Worm (Caenorhabditis elegans) whole organism, L1 larva: ENCODE data around the gene F32D8.11.

Source experiments
- C34B4.2 ChIP-seq: sonication (generic microtip); optimal IDR thresholded peaks from 2 replicates; lab custom pipeline; 2017; ENCODE audit warnings: mild to moderate bottlenecking, missing genetic modification characterization, missing compliant biosample characterization
- F16B12.6 ChIP-seq: fragments of 150-350 bp; optimal IDR thresholded peaks from 2 replicates; lab custom pipeline; 2014; ENCODE audit warnings: missing biosample characterization, missing genetic modification characterization
- Y116A8C.19 ChIP-seq: sonication (generic microtip); optimal IDR thresholded peaks from 2 replicates; lab custom pipeline; 2016; ENCODE audit warnings: missing compliant biosample characterization, missing genetic modification characterization, borderline replicate concordance
- alr-1 ChIP-seq: fragments of 200-800 bp; sonication (Bioruptor generic); optimal IDR thresholded peaks from 2 replicates; lab custom pipeline; 2018; ENCODE audit warnings: borderline replicate concordance, mild to moderate bottlenecking, missing genetic modification characterization, missing compliant biosample characterization
- aly-2 ChIP-seq: fragments of 150-350 bp; optimal IDR thresholded peaks from 2 replicates; lab custom pipeline; 2014; ENCODE audit warnings: missing biosample characterization, missing genetic modification characterization
- ama-1 ChIP-seq: fragments of 150-350 bp; optimal IDR thresholded peaks from 2 replicates; lab custom pipeline; 2014
- ceh-63 ChIP-seq: fragments of 200-800 bp; sonication (Bioruptor generic); optimal IDR thresholded peaks from 2 replicates; lab custom pipeline; 2018; ENCODE audit warnings: mild to moderate bottlenecking, missing genetic modification characterization, missing compliant biosample characterization
- ceh-8 ChIP-seq: fragments of 200-800 bp; sonication (Bioruptor generic); optimal IDR thresholded peaks from 2 replicates; lab custom pipeline; 2018; ENCODE audit warnings: mild to moderate bottlenecking, missing genetic modification characterization, moderate library complexity, missing compliant biosample characterization
- ceh-82 ChIP-seq, 3 experiments: fragments of 150-350 bp in 1 of 3; sonication (generic microtip) in 2 of 3; optimal IDR thresholded peaks; 2 replicates each; lab custom pipeline; 2014 to 2017; ENCODE audit warnings: missing biosample characterization in 3 of 3, missing genetic modification characterization in 3 of 3
- ces-1 ChIP-seq: fragments of 150-350 bp; optimal IDR thresholded peaks from 2 replicates; lab custom pipeline; 2014; ENCODE audit warnings: missing biosample characterization, missing genetic modification reagents, missing genetic modification characterization
- dsc-1 ChIP-seq: sonication (generic microtip); optimal IDR thresholded peaks from 2 replicates; lab custom pipeline; 2016; ENCODE audit warnings: mild to moderate bottlenecking, missing genetic modification characterization, missing compliant biosample characterization
- egl-13 ChIP-seq: sonication (generic microtip); optimal IDR thresholded peaks from 2 replicates; lab custom pipeline; 2016; ENCODE audit warnings: missing genotype, missing genetic modification reagents, missing genetic modification characterization, missing compliant biosample characterization
- egl-27 ChIP-seq, 2 experiments: fragments of 150-350 bp in 1 of 2; sonication (generic microtip); optimal IDR thresholded peaks; 3 replicates each; lab custom pipeline; 2017 to 2018; ENCODE audit warnings: missing biosample characterization in 2 of 2, missing genetic modification characterization in 2 of 2, missing genetic modification reagents in 2 of 2
- elt-3 ChIP-seq, 6 experiments: fragments of 150-350 bp in 1 of 6; sonication (generic microtip); optimal IDR thresholded peaks; 2 replicates each; lab custom pipeline; 2017 to 2018; ENCODE audit warnings: missing biosample characterization in 6 of 6, missing genetic modification characterization in 6 of 6, inconsistent platforms in 1 of 6
- fkh-10 ChIP-seq: sonication (generic microtip); optimal IDR thresholded peaks from 2 replicates; lab custom pipeline; 2017; ENCODE audit warnings: missing biosample characterization, missing genetic modification reagents, missing genetic modification characterization
- fkh-4 ChIP-seq: sonication (generic microtip); optimal IDR thresholded peaks from 2 replicates; lab custom pipeline; 2016; ENCODE audit warnings: missing compliant biosample characterization, missing genetic modification characterization, borderline replicate concordance
- fkh-8 ChIP-seq: sonication (generic microtip); optimal IDR thresholded peaks from 2 replicates; lab custom pipeline; 2016; ENCODE audit warnings: mild to moderate bottlenecking, missing genetic modification characterization, missing compliant biosample characterization
- fos-1 ChIP-seq: fragments of 150-350 bp; optimal IDR thresholded peaks from 2 replicates; lab custom pipeline; 2014; ENCODE audit warnings: missing biosample characterization, missing genetic modification characterization
- grh-1 ChIP-seq: fragments of 200-800 bp; sonication (Bioruptor generic); IDR thresholded peaks from 2 replicates; pipeline ENCODE4 v1.3.6; 2022; ENCODE audit warnings: missing genetic modification reagents, missing genetic modification characterization, missing compliant biosample characterization
- hlh-17 ChIP-seq: fragments of 200-800 bp; sonication (Bioruptor generic); optimal IDR thresholded peaks from 2 replicates; lab custom pipeline; 2018; ENCODE audit warnings: missing genetic modification characterization, mild to moderate bottlenecking, missing compliant biosample characterization, moderate library complexity, borderline replicate concordance
- hpl-2 ChIP-seq: fragments of 150-350 bp; optimal IDR thresholded peaks from 2 replicates; lab custom pipeline; 2014; ENCODE audit warnings: missing biosample characterization, missing genetic modification reagents, missing genetic modification characterization
- isw-1 ChIP-seq: fragments of 200-800 bp; sonication (Bioruptor generic); IDR thresholded peaks from 2 replicates; pipeline ENCODE4 v1.3.6; 2022; ENCODE audit warnings: missing genetic modification characterization, missing compliant biosample characterization
- jun-1 ChIP-seq: fragments of 150-350 bp; optimal IDR thresholded peaks from 2 replicates; lab custom pipeline; 2014; ENCODE audit warnings: missing biosample characterization, missing genetic modification reagents, missing genetic modification characterization
- lin-13 ChIP-seq: fragments of 150-350 bp; optimal IDR thresholded peaks from 2 replicates; lab custom pipeline; 2014; ENCODE audit warnings: missing biosample characterization, missing genetic modification reagents, missing genetic modification characterization
- lin-14 ChIP-seq: fragments of 200-800 bp; sonication (Bioruptor generic); optimal IDR thresholded peaks from 2 replicates; lab custom pipeline; 2018; ENCODE audit warnings: mild to moderate bottlenecking, missing genetic modification characterization, moderate library complexity, missing compliant biosample characterization
- lin-35 ChIP-seq, 2 experiments: fragments of 150-350 bp; optimal IDR thresholded peaks; 2 replicates each; lab custom pipeline; 2014; ENCODE audit warnings: missing biosample characterization in 2 of 2, missing genetic modification characterization in 2 of 2, missing genetic modification reagents in 2 of 2
- lin-39 ChIP-seq: fragments of 150-350 bp; optimal IDR thresholded peaks from 2 replicates; lab custom pipeline; 2014; ENCODE audit warnings: missing biosample characterization, missing genetic modification reagents, missing genetic modification characterization
- mep-1 ChIP-seq: fragments of 150-350 bp; optimal IDR thresholded peaks from 2 replicates; lab custom pipeline; 2014; ENCODE audit warnings: missing biosample characterization, missing genetic modification characterization
- nhr-11 ChIP-seq: fragments of 150-350 bp; optimal IDR thresholded peaks from 2 replicates; lab custom pipeline; 2014; ENCODE audit warnings: missing biosample characterization, missing genetic modification characterization
- nhr-19 ChIP-seq: fragments of 200-800 bp; sonication (Bioruptor generic); conservative IDR thresholded peaks from 2 replicates; pipeline ENCODE4 v1.3.6; 2022; ENCODE audit warnings: missing genetic modification characterization, missing compliant biosample characterization
- nhr-20 ChIP-seq: sonication (generic microtip); optimal IDR thresholded peaks from 2 replicates; lab custom pipeline; 2016; ENCODE audit warnings: mild to moderate bottlenecking, missing genetic modification characterization, missing compliant biosample characterization
- nhr-28 ChIP-seq: fragments of 150-350 bp; optimal IDR thresholded peaks from 2 replicates; lab custom pipeline; 2014; ENCODE audit warnings: missing biosample characterization, missing genetic modification characterization
- nhr-47 ChIP-seq: sonication (generic microtip); optimal IDR thresholded peaks from 2 replicates; lab custom pipeline; 2016; ENCODE audit warnings: mild to moderate bottlenecking, missing genetic modification characterization, moderate library complexity, missing compliant biosample characterization
- nhr-71 ChIP-seq: sonication (generic microtip); optimal IDR thresholded peaks from 2 replicates; lab custom pipeline; 2016; ENCODE audit warnings: mild to moderate bottlenecking, missing genetic modification characterization, moderate library complexity, missing compliant biosample characterization
- nhr-85 ChIP-seq: sonication (generic microtip); peaks from one replicate; lab custom pipeline; 2016; ENCODE audit warnings: missing genetic modification characterization, inconsistent platforms, missing compliant biosample characterization
- nhr-90 ChIP-seq: sonication (generic microtip); optimal IDR thresholded peaks from 2 replicates; lab custom pipeline; 2016; ENCODE audit warnings: mild to moderate bottlenecking, missing genetic modification characterization, missing compliant biosample characterization; ENCODE audit not compliant: poor library complexity
- pag-3 ChIP-seq: sonication (generic microtip); optimal IDR thresholded peaks from 2 replicates; lab custom pipeline; 2017; ENCODE audit warnings: missing genetic modification characterization, mild to moderate bottlenecking, missing compliant biosample characterization, antibody characterized with exemption, borderline replicate concordance; ENCODE audit not compliant: insufficient read depth
- pqm-1 ChIP-seq: sonication (generic microtip); optimal IDR thresholded peaks from 3 replicates; lab custom pipeline; 2017; ENCODE audit warnings: missing biosample characterization, missing genetic modification characterization
- rnt-1 ChIP-seq: sonication (generic microtip); optimal IDR thresholded peaks from 2 replicates; lab custom pipeline; 2016; ENCODE audit warnings: mild to moderate bottlenecking, missing genetic modification characterization, moderate library complexity, missing compliant biosample characterization
- snpc-4 ChIP-seq: fragments of 150-350 bp; optimal IDR thresholded peaks from 2 replicates; lab custom pipeline; 2014; ENCODE audit warnings: missing biosample characterization, missing genetic modification characterization
- snu-23 ChIP-seq: sonication (generic microtip); optimal IDR thresholded peaks from 2 replicates; lab custom pipeline; 2016; ENCODE audit warnings: missing genetic modification characterization, missing compliant biosample characterization
- swsn-7 ChIP-seq: sonication (generic microtip); optimal IDR thresholded peaks from 2 replicates; lab custom pipeline; 2016; ENCODE audit warnings: missing genetic modification characterization, missing compliant biosample characterization
- unc-30 ChIP-seq: sonication (generic microtip); optimal IDR thresholded peaks from 2 replicates; lab custom pipeline; 2017; ENCODE audit warnings: missing biosample characterization, missing genetic modification characterization
- unc-62 ChIP-seq: fragments of 150-350 bp; optimal IDR thresholded peaks from 2 replicates; lab custom pipeline; 2014; ENCODE audit warnings: missing biosample characterization, missing genetic modification reagents, missing genetic modification characterization
- unc-86 ChIP-seq: sonication (generic microtip); optimal IDR thresholded peaks from 2 replicates; lab custom pipeline; 2016; ENCODE audit warnings: missing genetic modification characterization, missing compliant biosample characterization
- vab-15 ChIP-seq: sonication (generic microtip); optimal IDR thresholded peaks from 2 replicates; lab custom pipeline; 2017; ENCODE audit warnings: missing genotype, mild to moderate bottlenecking, missing genetic modification characterization, missing compliant biosample characterization
- zip-4 ChIP-seq: fragments of 200-800 bp; sonication (Bioruptor generic); optimal IDR thresholded peaks from 2 replicates; lab custom pipeline; 2018; ENCODE audit warnings: mild to moderate bottlenecking, missing genetic modification characterization, moderate library complexity, missing compliant biosample characterization
- ztf-11 ChIP-seq, 2 experiments: sonication (generic microtip); optimal IDR thresholded peaks; 2 replicates each; lab custom pipeline; 2016 to 2017; ENCODE audit warnings: missing genetic modification characterization in 2 of 2, missing biosample characterization in 1 of 2, missing compliant biosample characterization in 1 of 2
- ztf-4 ChIP-seq: fragments of 150-350 bp; optimal IDR thresholded peaks from 2 replicates; lab custom pipeline; 2014; ENCODE audit warnings: missing biosample characterization, missing genetic modification characterization

Gene F32D8.11

DNA sequence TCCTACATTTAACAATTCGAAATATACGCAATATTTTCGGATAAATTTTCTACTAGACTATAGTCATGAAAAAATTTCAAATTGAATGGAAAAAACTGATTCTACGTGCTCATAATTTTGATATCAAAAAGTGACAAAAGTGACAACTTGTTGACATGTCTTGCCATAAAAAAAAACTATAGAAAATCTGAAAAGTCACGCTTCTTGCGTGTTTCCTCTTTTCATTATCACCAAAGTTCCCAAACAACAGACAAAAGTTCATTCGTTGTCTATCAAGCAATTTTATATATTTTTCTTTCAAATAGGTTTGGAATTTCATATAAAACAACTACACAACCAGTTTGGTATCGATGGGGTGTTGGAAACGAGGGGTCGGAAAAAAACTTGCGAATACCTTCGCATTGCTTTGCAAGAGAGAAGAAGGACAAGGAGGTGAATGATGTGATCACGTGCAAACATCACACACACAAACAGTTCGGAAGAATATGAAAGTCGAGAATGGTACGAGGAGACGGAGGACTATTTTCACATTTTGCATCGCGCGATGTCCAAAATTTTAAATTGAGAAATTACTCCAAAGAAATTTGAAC is 29.8 kb downstream of the F32D8.11 start (continued):
- no peak for TF ChIP-seq ceh-8 (GFP tag; lab: Kevin White, UChicago)
- no peak for TF ChIP-seq fkh-4
- no peak for TF ChIP-seq egl-27 (tag; optimal IDR thresholded peaks at IDR 0.05; lab: Kevin White, UChicago)
- no peak for TF ChIP-seq pag-3
- peak; percentile 57 for TF ChIP-seq lin-14 (GFP tag; lab: Kevin White, UChicago)

ce11 chrV:10858340-10858739 is 30.6 kb downstream of the F32D8.11 start:
- TF ChIP-seq nhr-85 (tag; lab: Kevin White, UChicago) (peak; percentile 84), fkh-4 (peak; percentile 51), fkh-10 (GFP tag; lab: Kevin White, UChicago) (peak; percentile 89), pqm-1 (tag; lab: Kevin White, UChicago) (no peak), hlh-17 (GFP tag; lab: Kevin White, UChicago) (no peak), lin-39 (tag; lab: Kevin White, UChicago) (peak; percentile 68), lin-13 (GFP tag; lab: Kevin White, UChicago) (peak; percentile 31), ces-1 (GFP tag; lab: Kevin White, UChicago) (no peak), pag-3 (peak; percentile 34), nhr-28 (tag; lab: Kevin White, UChicago) (no peak), C34B4.2 (tag; lab: Kevin White, UChicago) (no peak), egl-27 (tag; optimal IDR thresholded peaks at IDR 0.05; lab: Kevin White, UChicago) (peak in 1 of 2 experiments; percentile 24), snu-23 (GFP tag; lab: Kevin White, UChicago) (peak; percentile 87), rnt-1 (tag; lab: Kevin White, UChicago) (peak; percentile 88), swsn-7 (tag; lab: Kevin White, UChicago) (peak; percentile 78), nhr-19 (peak; percentile 87), ama-1 (no peak), unc-62 (GFP tag; lab: Kevin White, UChicago) (no peak), unc-86 (tag; lab: Kevin White, UChicago) (peak; percentile 84), mep-1 (tag; lab: Kevin White, UChicago) (peak; percentile 75), nhr-90 (tag; lab: Kevin White, UChicago) (peak; percentile 31), zip-4 (GFP tag; lab: Kevin White, UChicago) (peak; percentile 47), nhr-71 (tag; lab: Kevin White, UChicago) (peak; percentile 96), ceh-8 (GFP tag; lab: Kevin White, UChicago) (peak; percentile 31), vab-15 (tag; lab: Kevin White, UChicago) (no peak), egl-13 (tag; lab: Kevin White, UChicago) (peak; percentile 84), unc-30 (no peak), F16B12.6 (tag; lab: Kevin White, UChicago) (no peak), fkh-8 (tag; lab: Kevin White, UChicago) (peak; percentile 60), isw-1 (GFP tag; lab: Robert Waterston, UW) (peak; percentile 56), ztf-11 (tag; optimal IDR thresholded peaks at IDR 0.05; lab: Kevin White, UChicago) (peak in 1 of 2 experiments; percentile 49), lin-35 (GFP tag; optimal IDR thresholded peaks at IDR 0.05; lab: Kevin White, UChicago) (peak; percentile 39 to 42), Y116A8C.19 (tag; lab: Kevin White, UChicago) (no peak), hpl-2 (no peak), grh-1 (GFP tag; lab: Robert Waterston, UW) (no peak), jun-1 (tag; lab: Kevin White, UChicago) (peak; percentile 59), ztf-4 (tag; lab: Kevin White, UChicago) (peak; percentile 80), elt-3 (tag; optimal IDR thresholded peaks at IDR 0.05; lab: Kevin White, UChicago) (no peak), alr-1 (no peak), nhr-11 (tag; lab: Kevin White, UChicago) (peak; percentile 45), aly-2 (no peak), ceh-63 (GFP tag; lab: Kevin White, UChicago) (peak; percentile 61), nhr-47 (tag; lab: Kevin White, UChicago) (peak; percentile 89), snpc-4 (tag; lab: Kevin White, UChicago) (peak; percentile 44), dsc-1 (peak; percentile 82), fos-1 (tag; lab: Kevin White, UChicago) (no peak), nhr-20 (peak; percentile 93), ceh-82 (tag; optimal IDR thresholded peaks at IDR 0.05; lab: Kevin White, UChicago) (peak; percentile 28 to 80 (median 60))
